Fruit fly (Drosophila melanogaster): ENCODE data around the gene x16.
A peak's percentile ranks its signal among the peaks of the same experiment; 100 is the strongest.

x16 gene

DNA sequence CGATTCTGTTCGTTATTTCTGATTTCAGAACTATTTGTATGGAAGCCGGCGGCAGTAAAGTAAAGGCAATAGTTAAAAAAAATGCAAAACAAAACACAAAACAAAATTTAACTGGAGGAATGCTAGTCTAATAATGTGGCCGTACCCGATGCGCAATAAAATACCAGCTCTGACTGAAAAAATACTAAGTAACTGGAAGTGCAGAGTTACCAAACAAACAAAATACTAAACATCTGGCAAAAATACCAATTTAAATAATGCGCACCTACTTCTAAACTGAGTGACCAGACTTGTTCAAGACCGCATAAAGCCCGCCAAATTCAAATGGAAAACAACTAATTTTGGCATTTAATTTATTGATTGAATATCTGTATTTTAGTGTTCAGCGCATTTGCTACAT is 6.0 kb downstream of the x16 start, which contains the start of gene Wee1 (continued):
- TF ChIP-seq CG8944 (GFP tag; optimal IDR thresholded peaks at IDR 0.05) (no peak), Sin3A (optimal IDR thresholded peaks at IDR 0.05) (peak; percentile 23), Nf-YC (tag; optimal IDR thresholded peaks at IDR 0.05) (no peak), HLH54F (GFP tag; optimal IDR thresholded peaks at IDR 0.05) (no peak), exex (tag; optimal IDR thresholded peaks at IDR 0.05) (no peak), gsb (GFP tag; IDR thresholded peaks at IDR 0.05) (no peak), CG6254 (GFP tag; optimal IDR thresholded peaks at IDR 0.05) (no peak), Dref (GFP tag; IDR thresholded peaks at IDR 0.05) (no peak), run (tag; optimal IDR thresholded peaks at IDR 0.05) (no peak), dan (GFP tag; IDR thresholded peaks at IDR 0.05) (no peak), hbn (GFP tag; IDR thresholded peaks at IDR 0.05; ENCODE audit: partially characterized antibody) (no peak), CG8359 (GFP tag; optimal IDR thresholded peaks at IDR 0.05; ENCODE audit: borderline replicate concordance) (no peak), phol (tag; optimal IDR thresholded peaks at IDR 0.05) (peak; percentile 40), CG16815 (GFP tag; optimal IDR thresholded peaks at IDR 0.05) (no peak), ken (GFP tag; IDR thresholded peaks at IDR 0.05) (no peak), Camta (GFP tag; optimal IDR thresholded peaks at IDR 0.05) (no peak), aop (GFP tag; IDR thresholded peaks at IDR 0.05) (no peak), Bdp1 (GFP tag; optimal IDR thresholded peaks at IDR 0.05) (no peak), CG15514 (GFP tag; optimal IDR thresholded peaks at IDR 0.05) (peak; percentile 51), org-1 (GFP tag; optimal IDR thresholded peaks at IDR 0.05) (no peak), CG10147 (GFP tag; optimal IDR thresholded peaks at IDR 0.05) (no peak), CG12299 (tag; optimal IDR thresholded peaks at IDR 0.05) (no peak), repo (GFP tag; optimal IDR thresholded peaks at IDR 0.05) (no peak), CG7963 (GFP tag; IDR thresholded peaks at IDR 0.05; ENCODE audit: partially characterized antibody) (no peak), CG4282 (GFP tag; optimal IDR thresholded peaks at IDR 0.05) (no peak), CG17612 (GFP tag; IDR thresholded peaks at IDR 0.05) (no peak), prd (optimal IDR thresholded peaks at IDR 0.05) (no peak), prd (GFP tag; IDR thresholded peaks at IDR 0.05) (no peak), lilli (GFP tag; optimal IDR thresholded peaks at IDR 0.05) (no peak), Hr3 (GFP tag; optimal IDR thresholded peaks at IDR 0.05) (no peak), CG11723 (GFP tag; optimal IDR thresholded peaks at IDR 0.05) (no peak), Pdp1 (GFP tag; optimal IDR thresholded peaks at IDR 0.05) (peak in 1 of 2 experiments; percentile 45), Xbp1 (GFP tag; optimal IDR thresholded peaks at IDR 0.05) (no peak), MTF-1 (GFP tag; optimal IDR thresholded peaks at IDR 0.05; ENCODE audit: borderline replicate concordance) (no peak), D19A (tag; optimal IDR thresholded peaks at IDR 0.05) (no peak), chinmo (GFP tag; IDR thresholded peaks at IDR 0.05; ENCODE audit: partially characterized antibody) (peak; percentile 63; the same call in 1 of the 4 replicates), Taf1 (GFP tag; IDR thresholded peaks at IDR 0.05) (no peak), CG2678 (tag; optimal IDR thresholded peaks at IDR 0.05) (no peak), CG4820 (GFP tag; optimal IDR thresholded peaks at IDR 0.05) (no peak), az2 (GFP tag; optimal IDR thresholded peaks at IDR 0.05) (no peak), unc-4 (GFP tag; IDR thresholded peaks at IDR 0.05; ENCODE audit: partially characterized antibody) (peak; percentile 16; the same call in 1 of the 2 replicates), CG17361 (GFP tag; IDR thresholded peaks at IDR 0.05) (no peak), Sox102F (GFP tag; optimal IDR thresholded peaks at IDR 0.05) (no peak), Sox100B (GFP tag; optimal IDR thresholded peaks at IDR 0.05) (no peak), Med (GFP tag) (peak; percentile 69), CG10959 (GFP tag; IDR thresholded peaks at IDR 0.05) (no peak), bsh (GFP tag; optimal IDR thresholded peaks at IDR 0.05) (no peak), tup (GFP tag; optimal IDR thresholded peaks at IDR 0.05) (no peak), CG5953 (GFP tag; IDR thresholded peaks at IDR 0.05) (no peak), vnd (GFP tag; IDR thresholded peaks at IDR 0.05; ENCODE audit: partially characterized antibody) (no peak), CG2889 (GFP tag; IDR thresholded peaks at IDR 0.05) (no peak), Bteb2 (GFP tag; optimal IDR thresholded peaks at IDR 0.05) (no peak)

All from whole organism, embryonic.